Fruit fly (Drosophila melanogaster) whole organism, embryonic: ENCODE results near the gene CG5808.

Source experiments
- Bdp1 ChIP-seq: fragments of 200-800 bp; sonication (Bioruptor generic); optimal IDR thresholded peaks from 3 replicates; lab custom pipeline; 2016; ENCODE audit warnings: missing biosample characterization, missing genetic modification characterization
- CG10654 ChIP-seq: fragments of 200-800 bp; sonication (Bioruptor generic); optimal IDR thresholded peaks from 2 replicates; lab custom pipeline; 2016; ENCODE audit warnings: missing biosample characterization, missing genetic modification characterization
- CG13296 ChIP-seq: fragments of 200-800 bp; sonication (Bioruptor generic); optimal IDR thresholded peaks from 3 replicates; lab custom pipeline; 2018; ENCODE audit warnings: missing biosample characterization, mild to moderate bottlenecking, missing genetic modification characterization
- CG14050 ChIP-seq: fragments of 200-800 bp; sonication (Bioruptor generic); IDR thresholded peaks from 3 replicates; pipeline ENCODE4 v1.3.6; 2022; ENCODE audit warnings: missing biosample characterization, missing genetic modification characterization
- CG15011 ChIP-seq: fragments of 200-800 bp; sonication (Bioruptor generic); optimal IDR thresholded peaks from 3 replicates; lab custom pipeline; 2018; ENCODE audit warnings: missing biosample characterization, mild to moderate bottlenecking, missing genetic modification characterization
- CG1603 ChIP-seq: fragments of 200-800 bp; sonication (Bioruptor generic); optimal IDR thresholded peaks from 2 replicates; lab custom pipeline; 2019; ENCODE audit warnings: missing biosample characterization, mild to moderate bottlenecking, missing genetic modification characterization, moderate library complexity
- CG17328 ChIP-seq: fragments of 200-800 bp; sonication (Bioruptor generic); IDR thresholded peaks from 2 replicates; pipeline ENCODE4 v1.3.6; 2022; ENCODE audit warnings: missing biosample characterization, missing genetic modification characterization
- CG1792 ChIP-seq: fragments of 200-800 bp; sonication (Bioruptor generic); optimal IDR thresholded peaks from 2 replicates; lab custom pipeline; 2016; ENCODE audit warnings: missing biosample characterization, missing genetic modification characterization
- CG18262 ChIP-seq: fragments of 200-800 bp; optimal IDR thresholded peaks from 3 replicates; lab custom pipeline; 2019; ENCODE audit warnings: missing biosample characterization, mild to moderate bottlenecking, missing genetic modification characterization, moderate library complexity
- CG18764 ChIP-seq: fragments of 200-800 bp; sonication (Bioruptor generic); optimal IDR thresholded peaks from 3 replicates; lab custom pipeline; 2016; ENCODE audit warnings: missing biosample characterization, missing genetic modification characterization
- CG2116 ChIP-seq: fragments of 200-800 bp; sonication (Bioruptor generic); optimal IDR thresholded peaks from 3 replicates; lab custom pipeline; 2018; ENCODE audit warnings: missing biosample characterization, mild to moderate bottlenecking, missing genetic modification characterization
- CG2889 ChIP-seq: fragments of 200-800 bp; sonication (Bioruptor generic); IDR thresholded peaks from 3 replicates; pipeline ENCODE4 v1.3.6; 2022; ENCODE audit warnings: missing biosample characterization, missing genetic modification characterization
- CG30403 ChIP-seq: fragments of 200-800 bp; sonication (Bioruptor generic); optimal IDR thresholded peaks from 3 replicates; lab custom pipeline; 2016; ENCODE audit warnings: missing biosample characterization, missing genetic modification characterization
- CG3726 ChIP-seq: fragments of 200-800 bp; sonication (Bioruptor generic); IDR thresholded peaks from 3 replicates; pipeline ENCODE4, ENCODE4 v1.3.6; 2022; ENCODE audit warnings: missing biosample characterization, missing genetic modification characterization
- CG4328 ChIP-seq: fragments of 200-800 bp; sonication (Bioruptor generic); optimal IDR thresholded peaks from 3 replicates; lab custom pipeline; 2017; ENCODE audit warnings: missing biosample characterization, missing genetic modification reagents, missing genetic modification characterization
- CG6254 ChIP-seq: fragments of 200-800 bp; sonication (Bioruptor generic); optimal IDR thresholded peaks from 3 replicates; lab custom pipeline; 2017; ENCODE audit warnings: mild to moderate bottlenecking, missing biosample characterization, missing genetic modification reagents, missing genetic modification characterization
- CG8089 ChIP-seq: fragments of 200-800 bp; sonication (Bioruptor generic); optimal IDR thresholded peaks from 3 replicates; lab custom pipeline; 2016; ENCODE audit warnings: missing biosample characterization, missing genetic modification characterization
- CG8281 ChIP-seq: fragments of 200-800 bp; sonication (Bioruptor generic); optimal IDR thresholded peaks from 2 replicates; lab custom pipeline; 2018; ENCODE audit warnings: missing biosample characterization, mild to moderate bottlenecking, missing genetic modification characterization, moderate library complexity
- CHES-1-like ChIP-seq: fragments of 200-800 bp; sonication (Bioruptor generic); optimal IDR thresholded peaks from 2 replicates; lab custom pipeline; 2016; ENCODE audit warnings: missing biosample characterization, missing genetic modification characterization
- CoRest ChIP-seq: fragments of 200-800 bp; sonication (Bioruptor generic); optimal IDR thresholded peaks from 3 replicates; lab custom pipeline; 2018; ENCODE audit warnings: missing biosample characterization, mild to moderate bottlenecking, missing genetic modification characterization, moderate library complexity
- Eip74EF ChIP-seq, 2 experiments: fragments of 200-800 bp in 1 of 2; fragments of >200 bp in 1 of 2; sonication (Bioruptor generic) in 1 of 2; optimal IDR thresholded peaks; 2 replicates each; lab custom pipeline; 2017 to 2019; ENCODE audit warnings: missing biosample characterization in 2 of 2, missing genetic modification characterization in 2 of 2, mild to moderate bottlenecking in 1 of 2, moderate library complexity in 1 of 2
- HLH54F ChIP-seq: fragments of 200-800 bp; sonication (Bioruptor generic); optimal IDR thresholded peaks from 3 replicates; lab custom pipeline; 2016; ENCODE audit warnings: missing biosample characterization, missing genetic modification characterization
- Hr51 ChIP-seq, 2 experiments: fragments of 200-800 bp; sonication (Bioruptor generic); optimal IDR thresholded peaks; 2 replicates in 1 of 2; 3 replicates in 1 of 2; lab custom pipeline; 2016 to 2018; ENCODE audit warnings: missing biosample characterization in 2 of 2, missing genetic modification characterization in 2 of 2, mild to moderate bottlenecking in 1 of 2, moderate library complexity in 1 of 2
- Hsf ChIP-seq: fragments of 200-800 bp; sonication (Bioruptor generic); optimal IDR thresholded peaks from 3 replicates; lab custom pipeline; 2016; ENCODE audit warnings: missing biosample characterization, missing genetic modification characterization
- Kr ChIP-seq: fragments of 200-800 bp; sonication (Bioruptor generic); optimal IDR thresholded peaks from 2 replicates; lab custom pipeline; 2017; ENCODE audit warnings: missing biosample characterization, mild to moderate bottlenecking, missing genetic modification characterization
- Lim3 ChIP-seq: fragments of 200-800 bp; sonication (Bioruptor generic); IDR thresholded peaks from 2 replicates; pipeline ENCODE4 v1.3.6; 2022; ENCODE audit warnings: missing biosample characterization, missing genetic modification characterization
- MTF-1 ChIP-seq: fragments of 200-800 bp; sonication (Bioruptor generic); optimal IDR thresholded peaks from 2 replicates; lab custom pipeline; 2018; ENCODE audit warnings: missing biosample characterization, mild to moderate bottlenecking, missing genetic modification characterization, borderline replicate concordance
- Poxn ChIP-seq: fragments of 200-800 bp; sonication (Bioruptor generic); IDR thresholded peaks from 2 replicates; pipeline ENCODE4 v1.3.6; 2022; ENCODE audit warnings: missing biosample characterization, missing genetic modification characterization
- ato ChIP-seq: fragments of 200-800 bp; sonication (Bioruptor generic); IDR thresholded peaks from 2 replicates; pipeline ENCODE4 v1.3.6; 2022; ENCODE audit warnings: missing biosample characterization, missing genetic modification characterization; ENCODE audit not compliant: partially characterized antibody
- az2 ChIP-seq: fragments of 200-800 bp; sonication (Bioruptor generic); optimal IDR thresholded peaks from 3 replicates; lab custom pipeline; 2016; ENCODE audit warnings: missing biosample characterization, missing genetic modification characterization
- disco-r ChIP-seq: fragments of 200-800 bp; sonication (Bioruptor generic); optimal IDR thresholded peaks from 2 replicates; lab custom pipeline; 2016; ENCODE audit warnings: missing biosample characterization, missing genetic modification characterization
- emc ChIP-seq: fragments of 200-800 bp; sonication (Bioruptor generic); optimal IDR thresholded peaks from 2 replicates; lab custom pipeline; 2016; ENCODE audit warnings: missing biosample characterization, missing genetic modification characterization
- fd64A ChIP-seq: fragments of 200-800 bp; sonication (Bioruptor generic); optimal IDR thresholded peaks from 3 replicates; lab custom pipeline; 2018; ENCODE audit warnings: missing biosample characterization, mild to moderate bottlenecking, missing genetic modification characterization
- fru ChIP-seq: fragments of >200 bp; optimal IDR thresholded peaks from 2 replicates; lab custom pipeline; 2017
- kni ChIP-seq: fragments of 200-800 bp; sonication (Bioruptor generic); optimal IDR thresholded peaks from 3 replicates; lab custom pipeline; 2017; ENCODE audit warnings: mild to moderate bottlenecking, missing biosample characterization, missing genetic modification reagents, missing genetic modification characterization
- lab ChIP-seq: fragments of 200-800 bp; sonication (Bioruptor generic); optimal IDR thresholded peaks from 3 replicates; lab custom pipeline; 2017; ENCODE audit warnings: missing biosample characterization, missing genetic modification characterization, mild to moderate bottlenecking, moderate library complexity, missing genetic modification reagents
- mld ChIP-seq: fragments of 200-800 bp; sonication (Bioruptor generic); IDR thresholded peaks from 3 replicates; pipeline ENCODE4 v1.3.6; 2022; ENCODE audit warnings: missing biosample characterization, missing genetic modification characterization; ENCODE audit not compliant: partially characterized antibody
- nom ChIP-seq: fragments of 200-800 bp; sonication (Bioruptor generic); optimal IDR thresholded peaks from 2 replicates; lab custom pipeline; 2017; ENCODE audit warnings: missing biosample characterization, missing genetic modification characterization, mild to moderate bottlenecking, moderate library complexity, missing genetic modification reagents
- pb ChIP-seq: fragments of 200-800 bp; sonication (Bioruptor generic); optimal IDR thresholded peaks from 3 replicates; lab custom pipeline; 2016; ENCODE audit warnings: missing biosample characterization, missing genetic modification characterization
- pzg ChIP-seq: fragments of 200-800 bp; sonication (Bioruptor generic); optimal IDR thresholded peaks from 3 replicates; lab custom pipeline; 2018; ENCODE audit warnings: missing biosample characterization, mild to moderate bottlenecking, missing genetic modification characterization, moderate library complexity
- slbo ChIP-seq: fragments of 200-800 bp; sonication (Bioruptor generic); IDR thresholded peaks from 2 replicates; pipeline ENCODE4 v1.3.6; 2022; ENCODE audit warnings: missing biosample characterization, missing genetic modification characterization
- unc-4 ChIP-seq: fragments of 200-800 bp; sonication (Bioruptor generic); IDR thresholded peaks from 2 replicates; pipeline ENCODE4 v1.3.6; 2022; ENCODE audit warnings: missing biosample characterization, missing genetic modification characterization; ENCODE audit not compliant: partially characterized antibody
- unpg ChIP-seq: fragments of 200-800 bp; sonication (Bioruptor generic); optimal IDR thresholded peaks from 3 replicates; lab custom pipeline; 2018; ENCODE audit warnings: missing biosample characterization, mild to moderate bottlenecking, missing genetic modification characterization, moderate library complexity
- usp ChIP-seq: fragments of >200 bp; optimal IDR thresholded peaks from 2 replicates; lab custom pipeline; 2017; ENCODE audit warnings: missing biosample characterization, missing genetic modification characterization
- vfl ChIP-seq: fragments of 200-800 bp; sonication (Bioruptor generic); optimal IDR thresholded peaks from 2 replicates; lab custom pipeline; 2016; ENCODE audit warnings: missing biosample characterization, missing genetic modification characterization
- vvl ChIP-seq: fragments of 200-800 bp; sonication (Bioruptor generic); IDR thresholded peaks from 2 replicates; pipeline ENCODE4 v1.3.6; 2022; ENCODE audit warnings: missing biosample characterization, missing genetic modification characterization
- zen ChIP-seq: fragments of 200-800 bp; sonication (Bioruptor generic); optimal IDR thresholded peaks from 3 replicates; lab custom pipeline; 2018; ENCODE audit warnings: missing biosample characterization, mild to moderate bottlenecking, missing genetic modification characterization, moderate library complexity
- zen2 ChIP-seq: fragments of 200-800 bp; sonication (Bioruptor generic); IDR thresholded peaks from 3 replicates; pipeline ENCODE4 v1.3.6; 2022; ENCODE audit warnings: missing biosample characterization, missing genetic modification characterization; ENCODE audit not compliant: partially characterized antibody

Gene CG5808

dm6 chr3R:24771273-24772231 lies 45.3 kb downstream of the CG5808 start, which contains the start of gene CG42331 (continued):
- TF ChIP-seq emc (GFP tag; lab: Kevin White, UChicago) (peak; percentile 5), az2 (GFP tag; lab: Kevin White, UChicago) (peak; percentile 32), mld (GFP tag; lab: Robert Waterston, UW) (no peak), Bdp1 (GFP tag; lab: Kevin White, UChicago) (no peak), CG8281 (peak; percentile 72), CG8089 (GFP tag; lab: Kevin White, UChicago) (no peak), vfl (no peak), CG14050 (GFP tag; lab: Robert Waterston, UW) (peak; percentile 58), usp (GFP tag; lab: Kevin White, UChicago) (no peak), CG10654 (GFP tag; lab: Kevin White, UChicago) (peak; percentile 12), unpg (GFP tag; lab: Kevin White, UChicago) (peak; percentile 70), disco-r (peak; percentile 9), CG1792 (GFP tag; lab: Kevin White, UChicago) (peak; percentile 51), zen2 (GFP tag; lab: Robert Waterston, UW) (0 out of 3 replicates have a peak, but pooled peaks have one; percentile 40), Hsf (GFP tag; lab: Kevin White, UChicago) (peak; percentile 56), zen (tag; lab: Kevin White, UChicago) (no peak), fd64A (no peak), pb (GFP tag; lab: Kevin White, UChicago) (no peak), CG13296 (peak; percentile 47), Eip74EF (GFP tag; optimal IDR thresholded peaks at IDR 0.05; lab: Kevin White, UChicago) (peak in 1 of 2 experiments; percentile 77), ato (GFP tag; lab: Robert Waterston, UW) (no peak), kni (peak; percentile 66), HLH54F (GFP tag; lab: Kevin White, UChicago) (no peak), slbo (GFP tag; lab: Robert Waterston, UW) (peak; percentile 47; the same call in 1 of the 2 replicates), CG18764 (GFP tag; lab: Kevin White, UChicago) (peak; percentile 17), CG1603 (tag; lab: Kevin White, UChicago) (peak; percentile 45), CG2889 (GFP tag; lab: Robert Waterston, UW) (no peak), Poxn (GFP tag; lab: Robert Waterston, UW) (no peak), Lim3 (GFP tag; lab: Robert Waterston, UW) (no peak), CG30403 (GFP tag; lab: Kevin White, UChicago) (peak; percentile 81), CG4328 (peak; percentile 9), CG18262 (tag; lab: Kevin White, UChicago) (peak; percentile 55), CG15011 (peak; percentile 9), Hr51 (GFP tag; optimal IDR thresholded peaks at IDR 0.05; lab: Kevin White, UChicago) (peak; percentile 46 to 71), CG17328 (GFP tag; lab: Robert Waterston, UW) (no peak), unc-4 (GFP tag; lab: Robert Waterston, UW) (no peak), Kr (GFP tag; lab: Kevin White, UChicago) (no peak), CHES-1-like (GFP tag; lab: Kevin White, UChicago) (peak; percentile 17), pzg (GFP tag; lab: Kevin White, UChicago) (no peak), CG3726 (GFP tag; lab: Robert Waterston, UW) (no peak), MTF-1 (no peak), CoRest (tag; lab: Kevin White, UChicago) (peak; percentile 73), fru (lab: Kevin White, UChicago) (no peak), nom (GFP tag; lab: Kevin White, UChicago) (no peak), CG2116 (GFP tag; lab: Kevin White, UChicago) (peak; percentile 23), lab (peak; percentile 78), vvl (GFP tag; lab: Robert Waterston, UW) (no peak), CG6254 (GFP tag; lab: Kevin White, UChicago) (no peak)
